Worm (Caenorhabditis elegans) whole organism, mixed stage, embryonic: Measurements from ENCODE around the gene K09C6.2.

Source experiments
- cnd-1 ChIP-seq: fragments of 200-800 bp; sonication (Bioruptor generic); optimal IDR thresholded peaks from 2 replicates; lab custom pipeline; 2018; ENCODE audit warnings: mild to moderate bottlenecking, missing genetic modification characterization, missing compliant biosample characterization
- lin-13 ChIP-seq: fragments of 150-350 bp; optimal IDR thresholded peaks from 2 replicates; lab custom pipeline; 2014; ENCODE audit warnings: missing biosample characterization, missing genetic modification characterization
- nhr-12 ChIP-seq: fragments of 150-350 bp; optimal IDR thresholded peaks from 2 replicates; lab custom pipeline; 2014; ENCODE audit warnings: missing biosample characterization, missing genetic modification characterization
- snpc-4 ChIP-seq: fragments of 150-350 bp; optimal IDR thresholded peaks from 2 replicates; lab custom pipeline; 2014; ENCODE audit warnings: missing biosample characterization, missing genetic modification characterization

ce11 chrV:910588-910987, 53.9 kb downstream of the K09C6.2 start:
- TF ChIP-seq nhr-12 (tag; lab: Kevin White, UChicago) (no peak), lin-13 (no peak), cnd-1 (tag; lab: Kevin White, UChicago) (no peak), snpc-4 (tag; lab: Kevin White, UChicago) (no peak)
